Worm (Caenorhabditis elegans): ENCODE data around the gene F26D2.15.

ce11 chrV:16420696-16421095 is 16.9 kb upstream of the F26D2.15 start, which contains the start of gene srw-48:
- TF ChIP-seq fax-1 (tag; optimal IDR thresholded peaks at IDR 0.05), result no peak
- TF ChIP-seq hlh-30 (tag; optimal IDR thresholded peaks at IDR 0.05; ENCODE audit: insufficient read depth), result no peak
- TF ChIP-seq rnt-1 (tag; optimal IDR thresholded peaks at IDR 0.05), result no peak
- no peak for TF ChIP-seq F13H6.1 (tag; optimal IDR thresholded peaks at IDR 0.05)
- no peak for TF ChIP-seq dmd-4 (tag; optimal IDR thresholded peaks at IDR 0.05; ENCODE audit: borderline replicate concordance)
- TF ChIP-seq fkh-10 (GFP tag; optimal IDR thresholded peaks at IDR 0.05), result no peak
- TF ChIP-seq pat-9 (tag; optimal IDR thresholded peaks at IDR 0.05), result no peak

Measured in whole organism, late embryonic.